Worm (Caenorhabditis elegans) whole organism, young adult: ENCODE data around the gene T07F10.3.
A peak's percentile ranks its signal among the peaks of the same experiment; 100 is the strongest.

Experiments used
- B0261.1 ChIP-seq: sonication (generic microtip); optimal IDR thresholded peaks from 2 replicates; lab custom pipeline; 2016; ENCODE audit warnings: mild to moderate bottlenecking, missing genetic modification characterization, moderate library complexity, missing compliant biosample characterization
- C17E4.6 ChIP-seq: fragments of 200-800 bp; sonication (Bioruptor generic); IDR thresholded peaks from 2 replicates; pipeline ENCODE4 v1.3.6; 2022; ENCODE audit warnings: missing genetic modification reagents, missing genetic modification characterization, missing compliant biosample characterization
- F10E7.11 ChIP-seq: sonication (generic microtip); optimal IDR thresholded peaks from 2 replicates; lab custom pipeline; 2017; ENCODE audit warnings: mild to moderate bottlenecking, missing genetic modification characterization, moderate library complexity, missing compliant biosample characterization
- F39B2.1 ChIP-seq: fragments of 200-800 bp; sonication (Bioruptor generic); IDR thresholded peaks from 2 replicates; pipeline ENCODE4 v1.3.6; 2022; ENCODE audit warnings: missing genetic modification reagents, missing genetic modification characterization, missing compliant biosample characterization
- F55B11.4 ChIP-seq: sonication (generic microtip); optimal IDR thresholded peaks from 2 replicates; lab custom pipeline; 2016; ENCODE audit warnings: missing compliant biosample characterization, missing genetic modification characterization, borderline replicate concordance; ENCODE audit not compliant: insufficient read depth
- F57A8.1 ChIP-seq: fragments of 200-800 bp; sonication (Bioruptor generic); optimal IDR thresholded peaks from 2 replicates; lab custom pipeline; 2018; ENCODE audit warnings: mild to moderate bottlenecking, missing genetic modification characterization, moderate library complexity, missing compliant biosample characterization
- K12H6.12 ChIP-seq: fragments of 200-800 bp; sonication (Bioruptor generic); optimal IDR thresholded peaks from 2 replicates; lab custom pipeline; 2018; ENCODE audit warnings: mild to moderate bottlenecking, missing genetic modification characterization, missing compliant biosample characterization
- Y56A3A.18 ChIP-seq: fragments of 200-800 bp; sonication (Bioruptor generic); IDR thresholded peaks from 2 replicates; pipeline ENCODE4 v1.3.6; 2022; ENCODE audit warnings: missing genetic modification reagents, missing genetic modification characterization, missing compliant biosample characterization
- ZK185.1 ChIP-seq: sonication (generic microtip); optimal IDR thresholded peaks from 2 replicates; lab custom pipeline; 2016; ENCODE audit warnings: mild to moderate bottlenecking, missing genetic modification characterization, missing compliant biosample characterization; ENCODE audit not compliant: poor library complexity, severe bottlenecking
- aptf-3 ChIP-seq: fragments of 200-800 bp; sonication (Bioruptor generic); IDR thresholded peaks from 2 replicates; pipeline ENCODE4 v1.3.6; 2022; ENCODE audit warnings: missing genetic modification characterization, missing compliant biosample characterization
- attf-3 ChIP-seq: fragments of 200-800 bp; sonication (Bioruptor generic); conservative IDR thresholded peaks from 2 replicates; pipeline ENCODE4 v1.3.6; 2022; ENCODE audit warnings: missing genetic modification reagents, missing genetic modification characterization, missing compliant biosample characterization
- attf-5 ChIP-seq: fragments of 200-800 bp; sonication (Bioruptor generic); optimal IDR thresholded peaks from 2 replicates; lab custom pipeline; 2018; ENCODE audit warnings: mild to moderate bottlenecking, missing genetic modification characterization, missing compliant biosample characterization
- bed-1 ChIP-seq: fragments of 200-800 bp; sonication (Bioruptor generic); IDR thresholded peaks from 2 replicates; pipeline ENCODE4 v1.3.6; 2022; ENCODE audit warnings: missing genetic modification reagents, missing genetic modification characterization, missing compliant biosample characterization
- ceh-100 ChIP-seq: fragments of 200-800 bp; sonication (Bioruptor generic); IDR thresholded peaks from 2 replicates; pipeline ENCODE4 v1.3.6; 2022; ENCODE audit warnings: missing genetic modification reagents, missing genetic modification characterization, missing compliant biosample characterization
- ceh-40 ChIP-seq: fragments of 200-800 bp; sonication (Bioruptor generic); IDR thresholded peaks from 2 replicates; pipeline ENCODE4 v1.3.6; 2022; ENCODE audit warnings: missing genetic modification characterization, missing compliant biosample characterization
- ets-4 ChIP-seq: fragments of 200-800 bp; sonication (Bioruptor generic); optimal IDR thresholded peaks from 2 replicates; lab custom pipeline; 2018; ENCODE audit warnings: mild to moderate bottlenecking, missing genetic modification characterization, missing compliant biosample characterization
- hmg-20 ChIP-seq: fragments of 200-800 bp; sonication (Bioruptor generic); IDR thresholded peaks from 2 replicates; pipeline ENCODE4 v1.3.6; 2022; ENCODE audit warnings: missing genetic modification reagents, missing genetic modification characterization, missing compliant biosample characterization
- lag-1 ChIP-seq: fragments of 200-800 bp; sonication (Bioruptor generic); IDR thresholded peaks from 2 replicates; pipeline ENCODE4 v1.3.6; 2022; ENCODE audit warnings: missing genetic modification reagents, missing genetic modification characterization, missing compliant biosample characterization
- lin-26 ChIP-seq: fragments of 200-800 bp; sonication (Bioruptor generic); IDR thresholded peaks from 2 replicates; pipeline ENCODE4 v1.3.6; 2022; ENCODE audit warnings: missing genetic modification reagents, missing genetic modification characterization, missing compliant biosample characterization
- lin-35 ChIP-seq, 3 experiments: fragments of 150-350 bp in 2 of 3; sonication (generic microtip) in 1 of 3; optimal IDR thresholded peaks; 2 replicates each; lab custom pipeline; 2014 to 2018; ENCODE audit warnings: missing biosample characterization in 3 of 3, missing genetic modification characterization in 3 of 3, missing genetic modification reagents in 3 of 3
- lsl-1 ChIP-seq: fragments of 200-800 bp; sonication (Bioruptor generic); optimal IDR thresholded peaks from 2 replicates; lab custom pipeline; 2018; ENCODE audit warnings: mild to moderate bottlenecking, missing genetic modification characterization, moderate library complexity, missing compliant biosample characterization
- lsy-27 ChIP-seq: sonication (generic microtip); optimal IDR thresholded peaks from 2 replicates; lab custom pipeline; 2017; ENCODE audit warnings: missing genetic modification characterization, mild to moderate bottlenecking, missing compliant biosample characterization, antibody characterized with exemption, missing genotype, borderline replicate concordance; ENCODE audit not compliant: insufficient read depth
- nfya-2 ChIP-seq: fragments of 200-800 bp; sonication (Bioruptor generic); IDR thresholded peaks from 2 replicates; pipeline ENCODE4 v1.3.6; 2022; ENCODE audit warnings: missing genetic modification reagents, missing genetic modification characterization, missing compliant biosample characterization
- nfyb-1 ChIP-seq: fragments of 200-800 bp; sonication (Bioruptor generic); IDR thresholded peaks from 2 replicates; pipeline ENCODE4 v1.3.6; 2022; ENCODE audit warnings: missing genetic modification reagents, missing genetic modification characterization, missing compliant biosample characterization
- nhr-179 ChIP-seq: sonication (generic microtip); optimal IDR thresholded peaks from 2 replicates; lab custom pipeline; 2016; ENCODE audit warnings: mild to moderate bottlenecking, missing genetic modification characterization, missing compliant biosample characterization
- nhr-80 ChIP-seq: sonication (generic microtip); optimal IDR thresholded peaks from 2 replicates; lab custom pipeline; 2016; ENCODE audit warnings: missing genetic modification characterization, missing compliant biosample characterization
- pha-4 ChIP-seq: fragments of 150-350 bp; sonication (generic microtip); optimal IDR thresholded peaks from 2 replicates; lab custom pipeline; 2014; ENCODE audit warnings: missing biosample characterization, missing genetic modification reagents, missing genetic modification characterization
- rcor-1 ChIP-seq: fragments of 200-800 bp; sonication (Bioruptor generic); IDR thresholded peaks from 2 replicates; pipeline ENCODE4 v1.3.6; 2022; ENCODE audit warnings: missing genetic modification reagents, missing genetic modification characterization, missing compliant biosample characterization
- rec-8 ChIP-seq, 2 experiments: sonication (generic microtip); optimal IDR thresholded peaks; 2 replicates each; lab custom pipeline; 2016; ENCODE audit warnings: mild to moderate bottlenecking in 2 of 2, missing genetic modification characterization in 2 of 2, missing genetic modification reagents in 2 of 2, missing genotype in 2 of 2, missing biosample characterization in 1 of 2, missing compliant biosample characterization in 1 of 2, moderate library complexity in 1 of 2
- repo-1 ChIP-seq: sonication (generic microtip); optimal IDR thresholded peaks from 2 replicates; lab custom pipeline; 2017; ENCODE audit warnings: mild to moderate bottlenecking, missing genetic modification characterization, missing compliant biosample characterization
- sdz-38 ChIP-seq: sonication (generic microtip); optimal IDR thresholded peaks from 2 replicates; lab custom pipeline; 2016; ENCODE audit warnings: missing genotype, missing genetic modification characterization, missing compliant biosample characterization
- somi-1 ChIP-seq: fragments of 200-800 bp; sonication (Bioruptor generic); optimal IDR thresholded peaks from 2 replicates; lab custom pipeline; 2018; ENCODE audit warnings: mild to moderate bottlenecking, missing genetic modification characterization, missing compliant biosample characterization
- tbp1 ChIP-seq: fragments of 200-800 bp; sonication (Bioruptor generic); optimal IDR thresholded peaks from 2 replicates; lab custom pipeline; 2018; ENCODE audit warnings: mild to moderate bottlenecking, missing genetic modification characterization, missing compliant biosample characterization
- tlf-1 ChIP-seq: fragments of 200-800 bp; sonication (Bioruptor generic); optimal IDR thresholded peaks from 2 replicates; lab custom pipeline; 2018; ENCODE audit warnings: mild to moderate bottlenecking, missing genetic modification characterization, missing compliant biosample characterization
- unc-130 ChIP-seq: sonication (generic microtip); optimal IDR thresholded peaks from 2 replicates; lab custom pipeline; 2016; ENCODE audit warnings: missing genetic modification reagents, missing genetic modification characterization, missing compliant biosample characterization
- zim-3 ChIP-seq: sonication (generic microtip); optimal IDR thresholded peaks from 2 replicates; lab custom pipeline; 2017; ENCODE audit warnings: mild to moderate bottlenecking, missing genetic modification characterization, moderate library complexity, missing compliant biosample characterization
- ztf-18 ChIP-seq: sonication (generic microtip); optimal IDR thresholded peaks from 2 replicates; lab custom pipeline; 2016; ENCODE audit warnings: missing genotype, mild to moderate bottlenecking, missing genetic modification characterization, missing compliant biosample characterization
- ztf-22 ChIP-seq: fragments of 200-800 bp; sonication (Bioruptor generic); optimal IDR thresholded peaks from 2 replicates; lab custom pipeline; 2018; ENCODE audit warnings: mild to moderate bottlenecking, missing genetic modification characterization, moderate library complexity, missing compliant biosample characterization
- ztf-28 ChIP-seq: fragments of 200-800 bp; sonication (Bioruptor generic); IDR thresholded peaks from 2 replicates; pipeline ENCODE4 v1.3.6; 2022; ENCODE audit warnings: missing genetic modification reagents, missing genetic modification characterization, missing compliant biosample characterization

T07F10.3 gene

DNA sequence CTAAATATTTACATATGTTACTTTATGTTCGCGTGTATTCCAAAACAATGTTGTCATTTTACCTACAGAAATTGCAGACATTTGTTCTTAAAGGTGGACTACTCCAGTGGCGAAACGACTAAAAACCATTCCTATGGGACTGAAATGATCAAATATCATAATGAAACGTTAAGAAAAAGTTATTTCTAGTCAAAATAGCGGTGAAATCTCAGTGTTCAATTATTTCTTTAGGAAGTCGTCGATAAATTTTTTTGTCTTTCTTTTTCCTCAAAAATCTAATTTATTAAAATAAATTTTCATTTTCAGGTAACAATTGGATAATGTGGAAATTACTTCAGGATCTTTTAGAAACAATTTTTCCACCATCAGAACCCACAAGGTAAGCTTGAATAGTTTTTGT is 34.5 kb downstream of the T07F10.3 start, which contains the start of gene C44H9.4:
Gene C44H9.4, plus strand, starts transcription at position 301 of the 400 bp plus-strand sequence.
- no peak for TF ChIP-seq ets-4
- no peak for TF ChIP-seq tbp1 (GFP tag; lab: Kevin White, UChicago)
- TF ChIP-seq F10E7.11 (tag; lab: Kevin White, UChicago) = no peak
- no peak for TF ChIP-seq repo-1
- TF ChIP-seq unc-130 (GFP tag; lab: Kevin White, UChicago) = no peak
- TF ChIP-seq F55B11.4 (tag; lab: Kevin White, UChicago) = no peak
- no peak for TF ChIP-seq ztf-28 (GFP tag; lab: Robert Waterston, UW)
- TF ChIP-seq lag-1 (GFP tag; lab: Robert Waterston, UW) = no peak
- no peak for TF ChIP-seq lsl-1
- TF ChIP-seq lin-35 (GFP tag; optimal IDR thresholded peaks at IDR 0.05; lab: Kevin White, UChicago) = no peak
- no peak for TF ChIP-seq nhr-179
- TF ChIP-seq zim-3 (tag; lab: Kevin White, UChicago) = no peak
- no peak for TF ChIP-seq C17E4.6 (GFP tag; lab: Robert Waterston, UW)
- TF ChIP-seq attf-5 = no peak
- TF ChIP-seq lsy-27 (tag; lab: Kevin White, UChicago) = no peak
- no peak for TF ChIP-seq F39B2.1 (GFP tag; lab: Robert Waterston, UW)
- TF ChIP-seq ceh-40 = no peak
- no peak for TF ChIP-seq B0261.1 (tag; lab: Kevin White, UChicago)

DNA sequence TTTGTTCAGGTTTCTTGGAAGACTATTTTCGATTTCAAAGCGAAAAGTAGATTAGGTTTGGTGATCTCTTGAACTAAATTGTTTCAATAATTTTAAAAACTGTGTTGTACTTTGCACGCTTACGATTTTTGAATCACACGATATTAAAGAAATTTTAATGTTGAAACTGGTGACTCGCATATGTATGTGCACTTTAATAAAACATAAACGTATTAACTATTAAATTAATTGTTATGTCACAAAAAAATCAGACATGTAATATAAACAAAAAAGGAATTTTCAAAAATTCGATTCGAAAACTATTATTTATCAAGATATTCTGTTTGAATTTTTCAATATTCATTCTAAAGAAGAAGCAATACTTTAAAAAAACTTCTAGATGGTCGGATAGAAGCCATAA is 42.6 kb downstream of the T07F10.3 start, which contains the start of gene ugt-15:
Gene ugt-15, plus strand, starts transcription at position 301 of the 400 bp plus-strand sequence.
- TF ChIP-seq lsy-27 (tag; lab: Kevin White, UChicago) (no peak), nhr-80 (peak; percentile 18)

DNA sequence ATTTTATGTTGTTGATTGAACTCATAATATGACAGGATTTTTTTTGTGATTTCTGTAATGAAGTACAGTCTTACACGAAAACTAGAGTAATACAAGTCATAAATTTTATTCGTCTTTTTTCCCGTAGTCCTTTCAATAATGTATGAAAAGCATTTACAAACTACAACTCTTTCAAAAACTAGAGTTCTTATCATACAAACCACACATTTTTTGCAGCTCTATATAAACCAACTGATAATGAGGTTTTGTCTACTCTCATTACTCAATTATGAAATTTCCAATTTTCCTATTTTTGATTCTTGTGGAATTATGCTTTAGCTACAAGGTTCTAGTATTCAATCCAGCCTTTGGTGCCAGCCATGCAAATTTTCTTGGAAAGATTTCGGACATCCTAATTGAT is 45.1 kb downstream of the T07F10.3 start, which contains the start of gene ugt-16:
Gene ugt-16, plus strand, starts transcription at position 248 of the 400 bp plus-strand sequence.
- TF ChIP-seq rcor-1 = no peak
- TF ChIP-seq attf-3 (GFP tag; lab: Robert Waterston, UW) = no peak
- TF ChIP-seq Y56A3A.18 (GFP tag; lab: Robert Waterston, UW) = no peak
- TF ChIP-seq nfyb-1 = no peak
- no peak for TF ChIP-seq nfya-2 (GFP tag; lab: Robert Waterston, UW)
- peak; percentile 51 for TF ChIP-seq nhr-80
- TF ChIP-seq lsy-27 (tag; lab: Kevin White, UChicago) = no peak
- TF ChIP-seq somi-1 (GFP tag; lab: Kevin White, UChicago) = no peak

DNA sequence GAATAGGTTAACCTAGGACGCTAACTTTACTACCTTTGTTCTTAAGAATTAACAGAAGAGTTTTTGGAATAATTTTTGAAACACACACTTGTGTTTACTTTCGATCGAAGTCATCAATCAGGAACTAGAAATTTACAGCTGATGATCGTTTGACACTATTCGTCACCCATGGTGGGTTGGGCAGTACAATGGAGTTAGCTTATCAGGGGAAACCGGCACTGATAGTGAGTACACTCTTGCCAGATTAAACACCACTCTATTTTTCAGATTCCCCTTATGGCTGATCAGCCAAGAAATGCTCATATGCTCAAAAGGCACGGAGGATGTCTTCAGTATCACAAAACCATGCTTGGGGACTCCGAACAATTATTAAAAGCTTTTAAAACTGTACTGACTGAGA is 47.8 kb downstream of the T07F10.3 start:
- TF ChIP-seq hmg-20 (GFP tag; lab: Robert Waterston, UW) (no peak), nhr-80 (peak; percentile 46), C17E4.6 (GFP tag; lab: Robert Waterston, UW) (no peak), ztf-22 (GFP tag; lab: Kevin White, UChicago) (no peak)

DNA sequence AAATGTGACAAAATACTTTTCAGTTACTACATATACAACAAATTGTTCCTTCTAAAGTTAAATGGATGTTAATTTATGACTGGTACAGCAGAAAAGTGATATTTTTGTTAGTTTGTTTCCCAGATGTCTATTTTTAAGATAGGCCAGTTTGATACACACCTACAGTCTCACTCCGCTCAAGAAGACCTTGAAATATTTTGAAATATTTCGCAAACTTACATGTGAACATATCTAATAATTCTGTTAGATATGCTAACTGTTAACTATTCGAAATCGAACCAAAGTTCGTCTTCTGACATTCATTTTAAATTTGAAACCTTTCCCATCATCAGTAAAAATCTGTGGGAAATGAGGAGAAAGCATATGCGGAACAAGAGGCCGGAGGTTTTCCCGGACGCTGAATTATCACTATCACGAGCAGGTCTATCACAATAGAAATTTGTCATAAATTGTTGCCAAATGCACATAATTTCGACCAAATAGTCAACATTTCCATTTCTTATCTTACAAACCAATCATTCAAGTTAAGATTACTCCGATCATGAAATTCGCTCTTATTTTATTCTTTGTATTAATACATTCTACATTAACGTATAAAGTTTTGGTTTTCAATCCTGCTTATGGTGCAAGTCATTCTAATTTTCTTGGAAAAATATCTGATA is 49.9 kb downstream of the T07F10.3 start, which contains the start of the genes ZC443.4 and ugt-18:
Gene ZC443.4, minus strand, starts transcription at position 95 of the 662 bp plus-strand sequence.
Gene ugt-18, plus strand, starts transcription at position 469 of the 662 bp plus-strand sequence.
- TF ChIP-seq nhr-80 = peak; percentile 5
- TF ChIP-seq aptf-3 (GFP tag; lab: Robert Waterston, UW) = no peak

DNA sequence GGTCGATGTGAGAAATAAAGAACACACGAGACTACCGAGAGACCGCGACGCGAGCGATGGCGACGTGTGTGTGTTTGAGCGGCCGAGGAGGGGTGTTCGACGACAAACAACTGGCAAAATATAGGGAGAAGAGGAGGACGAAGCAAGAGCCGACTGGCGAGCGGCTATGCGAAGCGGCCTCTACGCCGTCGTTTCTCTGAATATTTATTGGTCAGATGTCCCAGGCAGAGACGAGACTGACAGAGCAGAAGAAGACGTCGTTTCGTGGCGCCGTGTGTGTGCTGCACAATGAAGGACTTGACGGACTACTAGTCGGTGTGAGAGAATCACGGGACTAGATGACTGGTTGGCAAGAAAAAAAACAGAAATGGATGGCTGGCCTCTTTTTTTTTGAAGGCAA is 50.7 kb downstream of the T07F10.3 start:
- TF ChIP-seq lin-26 (GFP tag; lab: Robert Waterston, UW) (no peak), pha-4 (no peak), bed-1 (GFP tag; lab: Robert Waterston, UW) (no peak), tlf-1 (GFP tag; lab: Kevin White, UChicago) (no peak), ztf-18 (peak; percentile 4), rec-8 (tag; optimal IDR thresholded peaks at IDR 0.05; lab: Kevin White, UChicago) (no peak), ZK185.1 (no peak), K12H6.12 (peak; percentile 64), sdz-38 (no peak), attf-3 (GFP tag; lab: Robert Waterston, UW) (no peak), F57A8.1 (GFP tag; lab: Kevin White, UChicago) (no peak), ceh-100 (GFP tag; lab: Robert Waterston, UW) (no peak)
